Worm (Caenorhabditis elegans) whole organism, L4 larva: ENCODE measurements around the gene nhx-2.

ENCODE experiments used
- F49E8.2 ChIP-seq: sonication (generic microtip); optimal IDR thresholded peaks from 2 replicates; lab custom pipeline; 2016; ENCODE audit warnings: missing compliant biosample characterization, mild to moderate bottlenecking, missing genetic modification characterization, borderline replicate concordance
- R02D3.7 ChIP-seq: fragments of 150-350 bp; sonication (generic microtip); optimal IDR thresholded peaks from 3 replicates; lab custom pipeline; 2014; ENCODE audit warnings: missing biosample characterization, missing genetic modification characterization
- T20F7.1 ChIP-seq: fragments of 200-800 bp; sonication (Bioruptor generic); optimal IDR thresholded peaks from 2 replicates; lab custom pipeline; 2018; ENCODE audit warnings: mild to moderate bottlenecking, missing genetic modification characterization, missing compliant biosample characterization
- T26A8.4 ChIP-seq: fragments of 200-800 bp; sonication (Bioruptor generic); IDR thresholded peaks from 2 replicates; pipeline ENCODE4 v1.3.6; 2022; ENCODE audit warnings: missing genetic modification characterization, missing compliant biosample characterization
- ZK546.5 ChIP-seq, 2 experiments: sonication (generic microtip); optimal IDR thresholded peaks; 2 replicates each; lab custom pipeline; 2017; ENCODE audit warnings: missing biosample characterization in 2 of 2, missing genetic modification characterization in 2 of 2
- aha-1 ChIP-seq: fragments of 150-350 bp; peaks from one replicate; lab custom pipeline; 2014; ENCODE audit warnings: missing biosample characterization, missing genetic modification characterization
- aly-2 ChIP-seq: sonication (generic microtip); optimal IDR thresholded peaks from 2 replicates; lab custom pipeline; 2018; ENCODE audit warnings: missing biosample characterization, missing genetic modification characterization
- arid-1 ChIP-seq: fragments of 200-800 bp; sonication (Bioruptor generic); conservative IDR thresholded peaks from 2 replicates; pipeline ENCODE4 v1.3.6; 2022; ENCODE audit warnings: missing genetic modification reagents, missing genetic modification characterization, missing compliant biosample characterization
- ceh-82 ChIP-seq: sonication (generic microtip); optimal IDR thresholded peaks from 2 replicates; lab custom pipeline; 2017; ENCODE audit warnings: missing biosample characterization, missing genetic modification characterization
- cey-2 ChIP-seq: sonication (generic microtip); optimal IDR thresholded peaks from 3 replicates; lab custom pipeline; 2017; ENCODE audit warnings: missing genetic modification characterization, mild to moderate bottlenecking, missing compliant biosample characterization, antibody characterized with exemption, borderline replicate concordance; ENCODE audit not compliant: insufficient read depth
- daf-16 ChIP-seq, 3 experiments: sonication (generic microtip); optimal IDR thresholded peaks; 2 replicates each; lab custom pipeline; 2016 to 2017; ENCODE audit warnings: missing genetic modification characterization in 3 of 3, missing genetic modification reagents in 3 of 3, mild to moderate bottlenecking in 2 of 3, missing compliant biosample characterization in 2 of 3, missing biosample characterization in 1 of 3, moderate library complexity in 1 of 3
- daf-19 ChIP-seq: fragments of 200-800 bp; sonication (Bioruptor generic); conservative IDR thresholded peaks from 2 replicates; pipeline ENCODE4 v1.3.6; 2022; ENCODE audit warnings: missing genetic modification characterization, missing compliant biosample characterization
- daf-8 ChIP-seq: fragments of 200-800 bp; sonication (Bioruptor generic); IDR thresholded peaks from 2 replicates; pipeline ENCODE4 v1.3.6; 2022; ENCODE audit warnings: missing genetic modification characterization, missing compliant biosample characterization
- dmd-6 ChIP-seq: fragments of 200-800 bp; sonication (Bioruptor generic); IDR thresholded peaks from 2 replicates; pipeline ENCODE4 v1.3.6; 2022; ENCODE audit warnings: missing genetic modification reagents, missing genetic modification characterization, missing compliant biosample characterization
- dmd-9 ChIP-seq: fragments of 200-800 bp; sonication (Bioruptor generic); IDR thresholded peaks from 2 replicates; pipeline ENCODE4 v1.3.6; 2022; ENCODE audit warnings: missing genetic modification reagents, missing genetic modification characterization, missing compliant biosample characterization
- duxl-1 ChIP-seq: sonication (generic microtip); optimal IDR thresholded peaks from 2 replicates; lab custom pipeline; 2016; ENCODE audit warnings: mild to moderate bottlenecking, missing genetic modification characterization, moderate library complexity, missing compliant biosample characterization; ENCODE audit not compliant: poor library complexity
- dve-1 ChIP-seq: sonication (generic microtip); optimal IDR thresholded peaks from 2 replicates; lab custom pipeline; 2017; ENCODE audit warnings: antibody characterized with exemption, mild to moderate bottlenecking, missing genetic modification characterization, missing compliant biosample characterization; ENCODE audit not compliant: insufficient read depth
- egl-43 ChIP-seq: fragments of 200-800 bp; sonication (Bioruptor generic); IDR thresholded peaks from 2 replicates; pipeline ENCODE4 v1.3.6; 2022; ENCODE audit warnings: missing genetic modification reagents, missing genetic modification characterization, missing compliant biosample characterization
- hlh-11 ChIP-seq: fragments of 200-800 bp; sonication (Bioruptor generic); optimal IDR thresholded peaks from 2 replicates; lab custom pipeline; 2018; ENCODE audit warnings: mild to moderate bottlenecking, missing genetic modification characterization, missing compliant biosample characterization
- lin-1 ChIP-seq: fragments of 200-800 bp; sonication (Bioruptor generic); IDR thresholded peaks from 2 replicates; pipeline ENCODE4 v1.3.6; 2022; ENCODE audit warnings: missing genetic modification reagents, missing genetic modification characterization, missing compliant biosample characterization
- lin-15B ChIP-seq: fragments of 150-350 bp; sonication (generic microtip); optimal IDR thresholded peaks from 3 replicates; lab custom pipeline; 2014; ENCODE audit warnings: missing biosample characterization, missing genetic modification characterization
- lsy-2 ChIP-seq, 2 experiments: fragments of 150-350 bp in 1 of 2; sonication (generic microtip) in 1 of 2; optimal IDR thresholded peaks; 2 replicates each; lab custom pipeline; 2014 to 2017; ENCODE audit warnings: missing biosample characterization in 2 of 2, missing genetic modification characterization in 2 of 2
- madf-5 ChIP-seq, 2 experiments: fragments of 200-800 bp; sonication (Bioruptor generic); IDR thresholded peaks; 2 replicates each; pipeline ENCODE4 v1.3.6; 2022; ENCODE audit warnings: missing compliant biosample characterization in 2 of 2, missing genetic modification characterization in 2 of 2
- mdl-1 ChIP-seq, 2 experiments: fragments of 150-350 bp in 1 of 2; sonication (generic microtip) in 1 of 2; optimal IDR thresholded peaks; 2 replicates each; lab custom pipeline; 2014 to 2017; ENCODE audit warnings: missing biosample characterization in 2 of 2, missing genetic modification characterization in 2 of 2
- mdt-29 ChIP-seq: fragments of 200-800 bp; sonication (Bioruptor generic); IDR thresholded peaks from 2 replicates; pipeline ENCODE4 v1.3.6; 2022; ENCODE audit warnings: missing genetic modification reagents, missing genetic modification characterization, missing compliant biosample characterization
- mes-2 ChIP-seq: sonication (generic microtip); optimal IDR thresholded peaks from 2 replicates; lab custom pipeline; 2016; ENCODE audit warnings: missing genotype, mild to moderate bottlenecking, missing genetic modification characterization, missing compliant biosample characterization; ENCODE audit not compliant: poor library complexity, severe bottlenecking
- mxl-2 ChIP-seq: fragments of 200-800 bp; sonication (Bioruptor generic); conservative IDR thresholded peaks from 2 replicates; pipeline ENCODE4 v1.3.6; 2022; ENCODE audit warnings: missing genetic modification reagents, missing genetic modification characterization, missing compliant biosample characterization
- nhr-11 ChIP-seq: fragments of 150-350 bp; optimal IDR thresholded peaks from 2 replicates; lab custom pipeline; 2014; ENCODE audit warnings: missing biosample characterization, missing genetic modification characterization
- nhr-28 ChIP-seq: fragments of 150-350 bp; optimal IDR thresholded peaks from 2 replicates; lab custom pipeline; 2014; ENCODE audit warnings: missing biosample characterization, missing genetic modification characterization
- nhr-42 ChIP-seq: fragments of 200-800 bp; sonication (Bioruptor generic); IDR thresholded peaks from 2 replicates; pipeline ENCODE4 v1.3.6; 2022; ENCODE audit warnings: missing genetic modification characterization, missing compliant biosample characterization
- nhr-6 ChIP-seq: fragments of 150-350 bp; optimal IDR thresholded peaks from 2 replicates; lab custom pipeline; 2014; ENCODE audit warnings: missing biosample characterization, missing genetic modification characterization
- php-3 ChIP-seq: fragments of 200-800 bp; sonication (Bioruptor generic); IDR thresholded peaks from 2 replicates; pipeline ENCODE4 v1.3.6; 2022; ENCODE audit warnings: missing genetic modification reagents, missing genetic modification characterization, missing compliant biosample characterization
- pqm-1 ChIP-seq: sonication (generic microtip); optimal IDR thresholded peaks from 2 replicates; lab custom pipeline; 2017; ENCODE audit warnings: missing biosample characterization, missing genetic modification characterization
- saeg-2 ChIP-seq: fragments of 200-800 bp; sonication (Bioruptor generic); IDR thresholded peaks from 2 replicates; pipeline ENCODE4 v1.3.6; 2022; ENCODE audit warnings: missing genetic modification reagents, missing genetic modification characterization, missing compliant biosample characterization
- set-16 ChIP-seq: fragments of 200-800 bp; sonication (Bioruptor generic); IDR thresholded peaks from 2 replicates; pipeline ENCODE4 v1.3.6; 2022; ENCODE audit warnings: missing genetic modification reagents, missing genetic modification characterization, missing compliant biosample characterization
- snpc-1.2 ChIP-seq: fragments of 200-800 bp; sonication (Bioruptor generic); IDR thresholded peaks from 2 replicates; pipeline ENCODE4 v1.3.6; 2022; ENCODE audit warnings: missing genetic modification reagents, missing genetic modification characterization, missing compliant biosample characterization
- snpc-4 ChIP-seq: fragments of 150-350 bp; optimal IDR thresholded peaks from 2 replicates; lab custom pipeline; 2014; ENCODE audit warnings: missing biosample characterization, missing genetic modification characterization
- tag-97 ChIP-seq: fragments of 200-800 bp; sonication (Bioruptor generic); IDR thresholded peaks from 2 replicates; pipeline ENCODE4 v1.3.6; 2022; ENCODE audit warnings: missing genetic modification characterization, missing compliant biosample characterization
- tra-1 ChIP-seq: fragments of 200-800 bp; sonication (Bioruptor generic); IDR thresholded peaks from 2 replicates; pipeline ENCODE4 v1.3.6; 2022; ENCODE audit warnings: missing genetic modification reagents, missing genetic modification characterization, missing compliant biosample characterization
- unc-62 ChIP-seq, 3 experiments: fragments of 150-350 bp in 1 of 3; sonication (generic microtip); optimal IDR thresholded peaks in 2 of 3; peaks in 1 of 3; 1 replicate in 1 of 3; 2 replicates in 2 of 3; lab custom pipeline; 2014 to 2017; ENCODE audit warnings: missing biosample characterization in 3 of 3, missing genetic modification characterization in 3 of 3, missing genetic modification reagents in 3 of 3, missing genotype in 1 of 3
- zip-11 ChIP-seq: fragments of 200-800 bp; sonication (Bioruptor generic); IDR thresholded peaks from 2 replicates; pipeline ENCODE4 v1.3.6; 2022; ENCODE audit warnings: missing genetic modification characterization, missing compliant biosample characterization
- zip-2 ChIP-seq: fragments of 150-350 bp; optimal IDR thresholded peaks from 2 replicates; lab custom pipeline; 2014; ENCODE audit warnings: missing biosample characterization, missing genetic modification characterization
- ztf-11 ChIP-seq: fragments of 150-350 bp; optimal IDR thresholded peaks from 2 replicates; lab custom pipeline; 2014; ENCODE audit warnings: missing biosample characterization, missing genetic modification characterization
- ztf-7 ChIP-seq: fragments of 150-350 bp; optimal IDR thresholded peaks from 2 replicates; lab custom pipeline; 2014; ENCODE audit warnings: missing biosample characterization, missing genetic modification characterization

Gene nhx-2

DNA sequence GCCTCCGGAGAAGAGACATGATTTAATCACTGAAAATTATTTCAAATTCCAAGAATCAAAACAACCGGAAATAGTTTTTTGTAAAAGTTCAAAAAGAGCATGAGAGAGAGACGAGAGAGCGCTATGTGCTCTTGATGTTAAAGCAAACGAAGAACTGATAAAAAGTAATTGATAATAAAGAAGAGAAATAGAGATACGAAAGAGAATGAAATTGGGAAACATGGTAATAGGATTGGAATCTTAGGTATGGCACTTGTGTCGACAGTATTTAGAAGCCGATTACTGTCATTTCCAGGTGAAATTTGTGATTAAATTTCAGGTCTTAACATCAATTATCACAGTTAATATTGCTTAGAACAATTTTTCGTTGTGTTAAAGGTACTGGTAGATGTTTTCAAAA lies at the start of gene nhx-2:
Gene nhx-2 (minus strand): TSS at position 29 of the 400 bp plus-strand sequence.
- TF ChIP-seq dve-1 (tag; lab: Kevin White, UChicago) (peak; percentile 47), pqm-1 (tag; lab: Kevin White, UChicago) (peak; percentile 62), hlh-11 (tag; lab: Kevin White, UChicago) (peak; percentile 41), tra-1 (GFP tag; lab: Robert Waterston, UW) (peak; percentile 58; the same call in 1 of the 2 replicates), nhr-42 (GFP tag; lab: Robert Waterston, UW) (no peak), mdt-29 (GFP tag; lab: Robert Waterston, UW) (no peak), ceh-82 (no peak), php-3 (GFP tag; lab: Robert Waterston, UW) (peak; percentile 50; the same call in 1 of the 2 replicates), nhr-28 (tag; lab: Kevin White, UChicago) (peak; percentile 57), dmd-6 (GFP tag; lab: Robert Waterston, UW) (peak; percentile 73), unc-62 (GFP tag; optimal IDR thresholded peaks at IDR 0.05 in 1 of 2; lab: Kevin White, UChicago) (peak in 1 of 2 experiments; percentile 37), unc-62 (tag; optimal IDR thresholded peaks at IDR 0.05; lab: Kevin White, UChicago) (no peak), daf-16 (GFP tag; optimal IDR thresholded peaks at IDR 0.05; lab: Kevin White, UChicago) (no peak), daf-16 (tag; optimal IDR thresholded peaks at IDR 0.05; lab: Kevin White, UChicago) (peak; percentile 40)

DNA sequence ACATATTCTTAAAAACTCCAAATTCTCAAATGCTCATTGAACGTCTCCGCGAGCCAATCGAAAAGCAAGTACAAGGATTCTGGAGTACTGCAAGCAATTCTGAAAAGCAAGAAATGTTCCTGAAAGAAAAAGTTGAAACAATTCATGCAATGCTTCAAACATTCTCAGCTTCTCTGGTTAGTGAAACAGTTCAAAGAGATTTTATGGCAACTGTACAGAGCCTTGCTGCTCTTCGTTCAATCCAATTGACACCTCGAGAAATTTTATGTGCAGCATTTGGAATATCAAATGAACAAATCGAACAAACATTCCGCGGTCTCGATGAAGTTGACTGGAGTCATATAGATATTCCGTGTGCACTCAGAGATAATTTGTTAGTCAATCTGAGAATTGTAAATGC lies 43.0 kb upstream of the nhx-2 start:
- TF ChIP-seq daf-8 (GFP tag; lab: Robert Waterston, UW), result no peak
- no peak for TF ChIP-seq zip-11 (GFP tag; lab: Robert Waterston, UW)
- peak in 1 of 2 experiments; percentile 95 for TF ChIP-seq unc-62 (GFP tag; optimal IDR thresholded peaks at IDR 0.05 in 1 of 2; lab: Kevin White, UChicago)
- TF ChIP-seq unc-62 (tag; optimal IDR thresholded peaks at IDR 0.05; lab: Kevin White, UChicago), result no peak

DNA sequence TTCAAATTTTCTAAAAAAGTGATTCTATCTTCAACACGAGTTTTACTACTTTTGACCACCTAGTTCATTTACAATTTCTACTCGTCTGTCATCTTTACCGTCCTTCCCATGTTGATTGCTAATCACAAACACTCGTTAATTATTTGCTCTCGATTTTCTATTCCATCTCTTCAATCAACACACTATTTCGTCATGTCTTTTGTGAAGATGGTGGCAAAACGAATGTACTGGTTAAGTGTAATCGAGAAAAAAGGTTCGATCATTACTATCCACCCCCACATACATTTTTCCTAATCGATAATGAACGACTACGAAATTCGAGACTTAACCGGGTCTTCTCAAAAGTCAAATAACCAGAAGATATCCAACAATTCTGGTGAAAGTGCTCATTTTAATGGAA lies 30.8 kb upstream of the nhx-2 start, which contains the start of gene cpna-2:
Gene cpna-2 (plus strand): TSS at position 301 of the 400 bp plus-strand sequence.
- TF ChIP-seq mdt-29 (GFP tag; lab: Robert Waterston, UW) (no peak), aha-1 (no peak), saeg-2 (GFP tag; lab: Robert Waterston, UW) (no peak), dmd-9 (GFP tag; lab: Robert Waterston, UW) (no peak), nhr-28 (tag; lab: Kevin White, UChicago) (no peak), madf-5 (GFP tag; IDR thresholded peaks at IDR 0.05; lab: Robert Waterston, UW) (no peak), mes-2 (no peak), daf-16 (GFP tag; optimal IDR thresholded peaks at IDR 0.05; lab: Kevin White, UChicago) (no peak), daf-16 (tag; optimal IDR thresholded peaks at IDR 0.05; lab: Kevin White, UChicago) (no peak), ztf-7 (tag; lab: Kevin White, UChicago) (no peak), arid-1 (GFP tag; lab: Robert Waterston, UW) (no peak), T26A8.4 (no peak), nhr-6 (tag; lab: Kevin White, UChicago) (no peak), R02D3.7 (no peak), F49E8.2 (no peak), tag-97 (no peak), mxl-2 (GFP tag; lab: Robert Waterston, UW) (no peak), pqm-1 (tag; lab: Kevin White, UChicago) (no peak), set-16 (GFP tag; lab: Robert Waterston, UW) (no peak)

DNA sequence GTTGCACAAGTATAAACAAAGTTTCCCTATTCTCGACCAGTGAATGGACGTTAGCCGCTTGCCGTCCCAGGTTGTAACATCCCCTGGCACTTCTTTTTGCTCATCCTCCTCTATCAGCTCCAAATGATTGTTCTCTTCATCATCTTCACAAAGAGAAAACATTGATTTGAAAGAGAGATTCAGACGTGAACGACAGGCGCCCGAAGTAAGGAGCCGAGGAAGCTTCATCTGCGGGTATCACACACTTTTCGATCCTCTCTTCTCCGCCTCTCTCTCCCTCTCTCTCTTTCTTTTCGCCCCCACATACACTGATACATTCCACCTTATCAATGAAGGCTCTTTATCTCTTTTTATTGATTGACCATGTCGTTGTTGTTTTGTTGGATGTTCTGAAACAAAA lies 29.0 kb upstream of the nhx-2 start:
- TF ChIP-seq zip-2 (no peak), egl-43 (GFP tag; lab: Robert Waterston, UW) (no peak), hlh-11 (tag; lab: Kevin White, UChicago) (peak; percentile 31), mdl-1 (tag; optimal IDR thresholded peaks at IDR 0.05; lab: Kevin White, UChicago) (no peak), lin-1 (GFP tag; lab: Robert Waterston, UW) (no peak), lin-15B (no peak), snpc-4 (tag; lab: Kevin White, UChicago) (no peak), ztf-11 (tag; lab: Kevin White, UChicago) (no peak), ZK546.5 (tag; optimal IDR thresholded peaks at IDR 0.05; lab: Kevin White, UChicago) (no peak), daf-19 (GFP tag; lab: Robert Waterston, UW) (no peak), php-3 (GFP tag; lab: Robert Waterston, UW) (no peak), dve-1 (tag; lab: Kevin White, UChicago) (no peak), T20F7.1 (no peak), nhr-11 (tag; lab: Kevin White, UChicago) (peak; percentile 12), snpc-1.2 (no peak), cey-2 (tag; lab: Kevin White, UChicago) (no peak), duxl-1 (tag; lab: Kevin White, UChicago) (no peak), aly-2 (tag; lab: Kevin White, UChicago) (no peak), lsy-2 (tag; optimal IDR thresholded peaks at IDR 0.05; lab: Kevin White, UChicago) (no peak), tra-1 (GFP tag; lab: Robert Waterston, UW) (no peak)
